Fruit fly (Drosophila melanogaster) whole organism, pupa: ENCODE data around the gene CG11726.
A peak's percentile ranks its signal among the peaks of the same experiment; 100 is the strongest.

Source experiments
- CG10348 ChIP-seq: fragments of 200-800 bp; sonication (Bioruptor generic); IDR thresholded peaks from 2 replicates; pipeline ENCODE4 v1.3.6; 2022; ENCODE audit warnings: missing biosample characterization, missing genetic modification characterization
- CG12605 ChIP-seq: fragments of 200-800 bp; sonication (Bioruptor generic); IDR thresholded peaks from 2 replicates; pipeline ENCODE4 v1.3.6; 2022; ENCODE audit warnings: missing biosample characterization, missing genetic modification characterization
- CG13204 ChIP-seq: fragments of 200-800 bp; sonication (Bioruptor generic); optimal IDR thresholded peaks from 2 replicates; lab custom pipeline; 2018; ENCODE audit warnings: missing biosample characterization, mild to moderate bottlenecking, missing genetic modification characterization, moderate library complexity
- CG14655 ChIP-seq: fragments of 200-800 bp; sonication (Bioruptor generic); optimal IDR thresholded peaks from 3 replicates; lab custom pipeline; 2017; ENCODE audit warnings: mild to moderate bottlenecking, missing biosample characterization, missing genetic modification reagents, missing genetic modification characterization
- CG15710 ChIP-seq: fragments of 200-800 bp; sonication (Bioruptor generic); optimal IDR thresholded peaks from 2 replicates; lab custom pipeline; 2018; ENCODE audit warnings: missing biosample characterization, mild to moderate bottlenecking, missing genetic modification characterization, moderate library complexity
- CG17806 ChIP-seq: fragments of 200-800 bp; sonication (Bioruptor generic); optimal IDR thresholded peaks from 2 replicates; lab custom pipeline; 2018; ENCODE audit warnings: missing biosample characterization, mild to moderate bottlenecking, missing genetic modification characterization, moderate library complexity
- CG32121 ChIP-seq: fragments of 200-800 bp; sonication (Bioruptor generic); IDR thresholded peaks from 2 replicates; pipeline ENCODE4 v1.3.6; 2022; ENCODE audit warnings: missing biosample characterization, missing genetic modification characterization
- CG34367 ChIP-seq: fragments of 200-800 bp; sonication (Bioruptor generic); optimal IDR thresholded peaks from 2 replicates; lab custom pipeline; 2018; ENCODE audit warnings: missing biosample characterization, mild to moderate bottlenecking, missing genetic modification characterization
- CG4496 ChIP-seq: fragments of 200-800 bp; sonication (Bioruptor generic); IDR thresholded peaks from 3 replicates; pipeline ENCODE4 v1.3.6; 2022; ENCODE audit warnings: missing biosample characterization, missing genetic modification characterization
- CG8159 ChIP-seq: fragments of 200-800 bp; sonication (Bioruptor generic); optimal IDR thresholded peaks from 3 replicates; lab custom pipeline; 2018; ENCODE audit warnings: missing biosample characterization, mild to moderate bottlenecking, missing genetic modification characterization, moderate library complexity
- CG8301 ChIP-seq: fragments of 200-800 bp; sonication (Bioruptor generic); optimal IDR thresholded peaks from 2 replicates; lab custom pipeline; 2018; ENCODE audit warnings: missing biosample characterization, mild to moderate bottlenecking, missing genetic modification characterization
- CG9948 ChIP-seq: fragments of 200-800 bp; sonication (Bioruptor generic); optimal IDR thresholded peaks from 2 replicates; lab custom pipeline; 2018; ENCODE audit warnings: missing biosample characterization, mild to moderate bottlenecking, missing genetic modification characterization, moderate library complexity
- D1 ChIP-seq: fragments of 200-800 bp; sonication (Bioruptor generic); optimal IDR thresholded peaks from 2 replicates; lab custom pipeline; 2018; ENCODE audit warnings: missing biosample characterization, mild to moderate bottlenecking, missing genetic modification characterization, moderate library complexity
- EcR ChIP-seq: fragments of 200-800 bp; sonication (Bioruptor generic); optimal IDR thresholded peaks from 3 replicates; lab custom pipeline; 2019; ENCODE audit warnings: missing biosample characterization, missing genetic modification characterization, mild to moderate bottlenecking, moderate library complexity, missing genetic modification reagents
- Ets98B ChIP-seq: fragments of 200-800 bp; sonication (Bioruptor generic); IDR thresholded peaks from 2 replicates; pipeline ENCODE4 v1.3.6; 2022; ENCODE audit warnings: missing biosample characterization, missing genetic modification characterization
- Pif1A ChIP-seq: fragments of 200-800 bp; sonication (Bioruptor generic); optimal IDR thresholded peaks from 3 replicates; lab custom pipeline; 2016; ENCODE audit warnings: missing biosample characterization, missing genetic modification characterization
- Pif1B ChIP-seq: fragments of 200-800 bp; sonication (Bioruptor generic); optimal IDR thresholded peaks from 3 replicates; lab custom pipeline; 2016; ENCODE audit warnings: missing biosample characterization, missing genetic modification characterization
- Snoo ChIP-seq: fragments of 200-800 bp; sonication (Bioruptor generic); optimal IDR thresholded peaks from 3 replicates; lab custom pipeline; 2017; ENCODE audit warnings: missing biosample characterization, mild to moderate bottlenecking, missing genetic modification characterization, inconsistent platforms
- fd96Ca ChIP-seq: fragments of 200-800 bp; sonication (Bioruptor generic); IDR thresholded peaks from 3 replicates; pipeline ENCODE4 v1.3.6; 2022; ENCODE audit warnings: missing biosample characterization, missing genetic modification characterization
- gl ChIP-seq: fragments of 200-800 bp; sonication (Bioruptor generic); optimal IDR thresholded peaks from 2 replicates; lab custom pipeline; 2018; ENCODE audit warnings: missing biosample characterization, mild to moderate bottlenecking, missing genetic modification characterization
- rn ChIP-seq: fragments of 200-800 bp; sonication (Bioruptor generic); IDR thresholded peaks from 2 replicates; pipeline ENCODE4 v1.3.6; 2022; ENCODE audit warnings: missing biosample characterization, missing genetic modification characterization

CG11726 gene

DNA sequence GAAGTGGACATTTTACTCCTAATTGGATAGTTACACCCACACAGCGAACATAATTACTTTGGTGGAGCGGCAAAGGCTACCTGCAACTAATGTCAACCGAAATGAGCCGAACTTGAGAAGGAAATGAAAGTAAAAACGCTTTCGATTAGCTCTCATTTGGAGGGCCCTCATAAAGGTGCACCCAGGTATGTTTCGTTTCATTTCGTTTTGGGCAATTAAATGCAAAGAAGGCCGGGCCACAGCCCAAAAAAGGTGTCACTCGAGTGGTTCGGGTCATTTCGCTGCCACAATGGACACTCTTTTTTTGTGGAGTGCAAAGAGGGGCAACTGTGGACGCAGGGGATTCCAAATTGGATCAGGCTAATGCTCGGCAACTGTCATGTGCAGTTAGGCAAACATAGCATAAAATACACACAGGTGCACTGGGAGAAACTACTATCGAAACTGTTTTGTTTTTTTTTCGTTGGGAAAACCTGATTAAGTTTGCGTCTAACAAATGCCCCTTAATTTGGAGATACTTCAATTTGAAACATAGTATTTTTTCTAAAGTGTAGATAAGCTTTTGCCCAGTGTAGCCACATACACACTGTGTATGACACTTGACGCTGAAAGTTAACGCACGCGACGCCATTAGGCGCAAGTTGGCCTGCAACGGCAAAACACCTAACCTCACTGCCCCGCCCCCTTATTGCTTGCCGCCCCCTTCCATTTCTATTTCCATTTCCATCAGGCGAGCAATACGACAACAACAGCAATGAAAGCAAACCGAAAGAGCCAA is 22.2 kb downstream of the CG11726 start:
- TF ChIP-seq Pif1A (GFP tag; lab: Kevin White, UChicago): no peak
- TF ChIP-seq CG8301 (tag; lab: Kevin White, UChicago): peak; percentile 18
- TF ChIP-seq Snoo (tag; lab: Kevin White, UChicago): no peak
- peak; percentile 27 for TF ChIP-seq CG14655 (GFP tag; lab: Kevin White, UChicago)
- TF ChIP-seq CG32121 (GFP tag; lab: Robert Waterston, UW): peak; percentile 85
- peak; percentile 62; the same call in 1 of the 2 replicates for TF ChIP-seq rn
- TF ChIP-seq D1 (tag; lab: Kevin White, UChicago): no peak
- TF ChIP-seq CG34367 (tag; lab: Kevin White, UChicago): no peak
- TF ChIP-seq Ets98B: peak; percentile 87
- TF ChIP-seq CG10348 (GFP tag; lab: Robert Waterston, UW): peak; percentile 40; the same call in 1 of the 2 replicates
- TF ChIP-seq fd96Ca (GFP tag; lab: Robert Waterston, UW): peak; percentile 90
- TF ChIP-seq CG4496 (GFP tag; lab: Robert Waterston, UW): peak; percentile 84
- TF ChIP-seq CG12605 (GFP tag; lab: Robert Waterston, UW): peak; percentile 56; the same call in 1 of the 2 replicates
- TF ChIP-seq CG13204 (GFP tag; lab: Kevin White, UChicago): no peak
- TF ChIP-seq CG9948 (tag; lab: Kevin White, UChicago): no peak
- TF ChIP-seq CG17806 (tag; lab: Kevin White, UChicago): no peak
- TF ChIP-seq, all 21 proteins: peak for 9

DNA sequence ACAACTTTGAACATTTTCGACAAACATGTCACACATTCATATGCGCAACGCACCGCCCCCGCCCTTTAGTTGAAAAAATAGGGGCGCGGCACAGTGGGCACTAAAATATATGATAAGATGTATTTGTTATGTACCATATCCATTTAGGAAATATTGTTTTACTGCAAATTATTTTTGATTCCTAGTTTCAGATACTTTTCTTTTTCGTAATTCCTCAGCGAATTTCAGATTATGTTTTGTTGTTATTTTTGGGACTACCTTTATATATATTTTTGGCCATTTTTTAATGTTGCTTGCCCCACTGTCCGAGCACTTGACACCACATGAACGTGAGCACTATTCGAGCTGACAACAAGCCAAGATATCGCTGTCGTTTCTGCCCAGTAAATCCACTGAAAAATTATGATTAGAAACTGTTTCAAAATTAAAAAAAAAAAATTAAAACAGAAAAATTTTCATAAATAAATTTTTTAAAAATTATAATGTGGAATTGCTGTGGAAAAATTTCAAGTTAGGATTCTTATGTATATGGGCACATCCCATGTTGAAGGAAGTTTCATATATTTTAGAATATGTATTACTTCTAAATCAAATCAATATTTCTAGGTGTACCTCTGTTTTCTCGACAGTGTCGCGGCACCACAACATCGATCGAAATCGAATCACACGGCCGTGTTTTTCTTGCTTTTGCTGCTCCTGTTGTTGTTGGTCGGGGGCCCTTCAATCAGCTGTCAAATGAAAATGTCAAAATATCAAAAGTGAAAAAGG is 23.0 kb downstream of the CG11726 start:
- peak; percentile 53; the same call in 2 of the 3 replicates for TF ChIP-seq CG4496 (GFP tag; lab: Robert Waterston, UW)
- no peak for TF ChIP-seq D1 (tag; lab: Kevin White, UChicago)
- TF ChIP-seq CG14655 (GFP tag; lab: Kevin White, UChicago): peak; percentile 48
- TF ChIP-seq CG34367 (tag; lab: Kevin White, UChicago): no peak
- peak; percentile 13 for TF ChIP-seq CG8159
- peak; percentile 13; the same call in 2 of the 3 replicates for TF ChIP-seq fd96Ca (GFP tag; lab: Robert Waterston, UW)
- TF ChIP-seq CG8301 (tag; lab: Kevin White, UChicago): peak; percentile 23
- peak; percentile 12 for TF ChIP-seq CG17806 (tag; lab: Kevin White, UChicago)
- TF ChIP-seq Pif1B (GFP tag; lab: Kevin White, UChicago): no peak
- TF ChIP-seq CG32121 (GFP tag; lab: Robert Waterston, UW): peak; percentile 77
- peak; percentile 25 for TF ChIP-seq CG9948 (tag; lab: Kevin White, UChicago)
- no peak for TF ChIP-seq CG12605 (GFP tag; lab: Robert Waterston, UW)
- TF ChIP-seq CG15710 (tag; lab: Kevin White, UChicago): no peak
- peak; percentile 40; the same call in 1 of the 2 replicates for TF ChIP-seq Ets98B

DNA sequence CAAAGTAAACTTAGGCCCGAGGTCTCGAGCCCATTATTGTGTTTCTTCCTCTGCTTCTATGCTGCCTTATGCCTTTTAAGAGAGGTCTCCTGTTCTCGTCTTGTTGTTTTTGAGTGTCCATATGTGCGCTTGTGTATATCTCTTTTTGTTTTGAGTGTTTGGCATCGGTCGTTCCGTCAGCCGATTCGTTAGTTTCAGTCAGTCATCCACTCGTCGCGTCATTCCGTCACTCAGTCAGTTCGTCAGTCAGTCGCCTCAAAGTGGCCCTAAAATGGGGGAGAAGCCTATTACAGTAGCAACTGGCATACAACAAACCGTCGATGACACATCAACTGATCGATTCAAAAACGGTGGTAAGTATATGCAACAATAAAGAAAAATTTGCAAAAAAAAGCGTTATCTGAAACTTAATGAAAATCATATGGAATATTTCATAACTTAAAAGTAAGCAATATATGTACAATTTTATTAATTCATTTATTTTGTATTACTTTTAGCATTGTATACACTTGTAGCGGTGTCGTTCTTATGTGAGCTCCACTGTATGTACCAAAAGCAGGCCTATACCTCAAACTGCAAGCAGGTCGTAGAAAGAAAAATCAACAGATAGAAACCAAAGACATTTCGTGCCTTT is 23.7 kb downstream of the CG11726 start:
- TF ChIP-seq CG14655 (GFP tag; lab: Kevin White, UChicago): peak; percentile 50
- TF ChIP-seq CG9948 (tag; lab: Kevin White, UChicago): peak; percentile 38
- TF ChIP-seq D1 (tag; lab: Kevin White, UChicago): no peak
- TF ChIP-seq CG8301 (tag; lab: Kevin White, UChicago): peak; percentile 65
- no peak for TF ChIP-seq Pif1B (GFP tag; lab: Kevin White, UChicago)
- TF ChIP-seq CG32121 (GFP tag; lab: Robert Waterston, UW): peak; percentile 46; the same call in 1 of the 2 replicates
- TF ChIP-seq rn: 0 out of 2 replicates have a peak, but pooled peaks have one; percentile 8
- TF ChIP-seq EcR (GFP tag; lab: Kevin White, UChicago): no peak
- peak; percentile 39; the same call in 1 of the 3 replicates for TF ChIP-seq fd96Ca (GFP tag; lab: Robert Waterston, UW)
- TF ChIP-seq CG12605 (GFP tag; lab: Robert Waterston, UW): peak; percentile 38; the same call in 1 of the 2 replicates
- no peak for TF ChIP-seq CG10348 (GFP tag; lab: Robert Waterston, UW)
- TF ChIP-seq CG8159: peak; percentile 15
- no peak for TF ChIP-seq Snoo (tag; lab: Kevin White, UChicago)
- TF ChIP-seq gl (tag; lab: Kevin White, UChicago): no peak
- TF ChIP-seq CG17806 (tag; lab: Kevin White, UChicago): no peak
- TF ChIP-seq Ets98B: peak; percentile 60; the same call in 1 of the 2 replicates

DNA sequence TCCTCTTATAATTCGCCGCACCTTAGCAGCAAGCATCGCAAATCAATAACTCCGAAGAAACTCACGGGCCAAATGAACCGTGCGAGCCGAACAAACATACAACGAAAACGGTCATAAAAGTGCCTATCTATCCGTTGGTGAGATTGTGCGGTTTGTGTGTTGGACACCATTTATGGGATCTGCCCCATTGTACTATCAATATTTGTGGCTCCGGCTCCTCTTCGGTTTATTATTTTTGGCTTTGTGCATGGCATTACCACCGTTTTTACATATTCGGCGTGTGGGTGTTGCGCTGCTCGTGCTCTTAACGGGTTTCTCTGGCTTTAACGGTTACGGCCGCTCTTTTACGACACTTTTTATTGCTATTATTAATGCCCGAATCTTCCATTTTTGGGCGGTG is 24.9 kb downstream of the CG11726 start:
- 0 out of 3 replicates have a peak, but pooled peaks have one; percentile 27 for TF ChIP-seq CG4496 (GFP tag; lab: Robert Waterston, UW)
- no peak for TF ChIP-seq D1 (tag; lab: Kevin White, UChicago)
- TF ChIP-seq Pif1A (GFP tag; lab: Kevin White, UChicago): no peak
- no peak for TF ChIP-seq gl (tag; lab: Kevin White, UChicago)

DNA sequence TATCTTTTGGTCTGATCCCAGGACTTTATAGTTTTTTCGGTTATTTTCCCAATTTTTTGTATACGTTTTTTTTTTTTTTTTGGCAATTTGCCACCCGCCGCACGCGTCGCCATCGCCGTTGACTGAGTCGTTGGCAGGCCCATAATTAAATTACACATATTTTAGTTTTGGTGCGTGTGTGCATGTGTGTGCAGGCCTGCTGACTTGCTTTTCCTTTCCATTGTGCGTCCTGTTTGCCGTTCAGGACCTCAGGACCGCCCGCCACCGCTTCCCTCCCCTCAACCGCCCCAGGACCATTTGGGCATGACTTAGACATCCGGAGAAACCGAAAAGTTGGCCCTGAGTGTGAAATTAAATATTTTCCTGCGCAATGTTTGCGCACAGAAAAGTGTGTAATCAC is 26.5 kb downstream of the CG11726 start:
- TF ChIP-seq rn (no peak), CG32121 (GFP tag; lab: Robert Waterston, UW) (no peak), gl (tag; lab: Kevin White, UChicago) (no peak), fd96Ca (GFP tag; lab: Robert Waterston, UW) (no peak), Pif1A (GFP tag; lab: Kevin White, UChicago) (no peak), CG34367 (tag; lab: Kevin White, UChicago) (no peak), CG8159 (no peak), CG14655 (GFP tag; lab: Kevin White, UChicago) (no peak), CG17806 (tag; lab: Kevin White, UChicago) (no peak), Snoo (tag; lab: Kevin White, UChicago) (no peak)
